Fruit fly (Drosophila melanogaster) whole organism, embryonic: ENCODE measurements around the gene CG5435.

Source experiments
- CG10366 ChIP-seq: fragments of 200-800 bp; sonication (Bioruptor generic); IDR thresholded peaks from 2 replicates; pipeline ENCODE4 v1.3.6; 2022; ENCODE audit warnings: missing biosample characterization, missing genetic modification characterization
- CG14667 ChIP-seq: fragments of 200-800 bp; sonication (Bioruptor generic); IDR thresholded peaks from 2 replicates; pipeline ENCODE4 v1.3.6; 2022; ENCODE audit warnings: missing biosample characterization, missing genetic modification characterization
- CG16813 ChIP-seq: fragments of 200-800 bp; sonication (Bioruptor generic); IDR thresholded peaks from 3 replicates; pipeline ENCODE4 v1.3.6; 2022; ENCODE audit warnings: missing biosample characterization, missing genetic modification characterization; ENCODE audit not compliant: partially characterized antibody
- CG17328 ChIP-seq: fragments of 200-800 bp; sonication (Bioruptor generic); IDR thresholded peaks from 2 replicates; pipeline ENCODE4 v1.3.6; 2022; ENCODE audit warnings: missing biosample characterization, missing genetic modification characterization
- CG18262 ChIP-seq: fragments of 200-800 bp; optimal IDR thresholded peaks from 3 replicates; lab custom pipeline; 2019; ENCODE audit warnings: missing biosample characterization, mild to moderate bottlenecking, missing genetic modification characterization, moderate library complexity
- CG2199 ChIP-seq: fragments of 200-800 bp; sonication (Bioruptor generic); IDR thresholded peaks from 3 replicates; pipeline ENCODE4 v1.3.6; 2022; ENCODE audit warnings: missing biosample characterization, missing genetic modification characterization
- CG32772 ChIP-seq: fragments of 200-800 bp; sonication (Bioruptor generic); IDR thresholded peaks from 2 replicates; pipeline ENCODE4 v1.3.6; 2022; ENCODE audit warnings: missing biosample characterization, missing genetic modification characterization
- CG4360 ChIP-seq: fragments of 200-800 bp; sonication (Bioruptor generic); IDR thresholded peaks from 2 replicates; pipeline ENCODE4 v1.3.6; 2022; ENCODE audit warnings: missing biosample characterization, missing genetic modification characterization
- CG7271 ChIP-seq: fragments of 200-800 bp; sonication (Bioruptor generic); optimal IDR thresholded peaks from 2 replicates; lab custom pipeline; 2018; ENCODE audit warnings: missing biosample characterization, mild to moderate bottlenecking, missing genetic modification characterization, moderate library complexity
- CG9932 ChIP-seq: fragments of 200-800 bp; sonication (Bioruptor generic); IDR thresholded peaks from 2 replicates; pipeline ENCODE4 v1.3.6; 2022; ENCODE audit warnings: missing biosample characterization, missing genetic modification characterization
- Chrac-16 ChIP-seq: fragments of 200-800 bp; sonication (Bioruptor generic); optimal IDR thresholded peaks from 3 replicates; lab custom pipeline; 2016; ENCODE audit warnings: missing biosample characterization, missing genetic modification characterization
- CkIIα-i1 ChIP-seq: fragments of 200-800 bp; sonication (Bioruptor generic); IDR thresholded peaks from 2 replicates; pipeline ENCODE4 v1.3.6; 2022; ENCODE audit warnings: missing biosample characterization, missing genetic modification characterization
- Dbx ChIP-seq: fragments of 200-800 bp; sonication (Bioruptor generic); IDR thresholded peaks from 3 replicates; pipeline ENCODE4 v1.3.6; 2022; ENCODE audit warnings: missing biosample characterization, missing genetic modification characterization
- Deaf1 ChIP-seq: fragments of 200-800 bp; optimal IDR thresholded peaks from 3 replicates; lab custom pipeline; 2019; ENCODE audit warnings: missing biosample characterization, mild to moderate bottlenecking, missing genetic modification characterization, moderate library complexity
- Dref ChIP-seq: fragments of 200-800 bp; sonication (Bioruptor generic); IDR thresholded peaks from 2 replicates; pipeline ENCODE4 v1.3.6; 2022; ENCODE audit warnings: missing biosample characterization, missing genetic modification characterization
- Elba2 ChIP-seq: fragments of 200-800 bp; sonication (Bioruptor generic); optimal IDR thresholded peaks from 3 replicates; lab custom pipeline; 2016; ENCODE audit warnings: missing biosample characterization, missing genetic modification characterization
- Fer3 ChIP-seq: fragments of 200-800 bp; sonication (Bioruptor generic); optimal IDR thresholded peaks from 2 replicates; lab custom pipeline; 2018; ENCODE audit warnings: missing biosample characterization, mild to moderate bottlenecking, missing genetic modification characterization, moderate library complexity
- GATAe ChIP-seq: fragments of 200-800 bp; sonication (Bioruptor generic); conservative IDR thresholded peaks from 2 replicates; pipeline ENCODE4 v1.3.6; 2022; ENCODE audit warnings: missing biosample characterization, missing genetic modification characterization
- H2.0 ChIP-seq: fragments of 200-800 bp; sonication (Bioruptor generic); IDR thresholded peaks from 2 replicates; pipeline ENCODE4 v1.3.6; 2022; ENCODE audit warnings: missing biosample characterization, missing genetic modification characterization
- Hr51 ChIP-seq, 2 experiments: fragments of 200-800 bp; sonication (Bioruptor generic); optimal IDR thresholded peaks; 2 replicates in 1 of 2; 3 replicates in 1 of 2; lab custom pipeline; 2016 to 2018; ENCODE audit warnings: missing biosample characterization in 2 of 2, missing genetic modification characterization in 2 of 2, mild to moderate bottlenecking in 1 of 2, moderate library complexity in 1 of 2
- Lim3 ChIP-seq: fragments of 200-800 bp; sonication (Bioruptor generic); IDR thresholded peaks from 2 replicates; pipeline ENCODE4 v1.3.6; 2022; ENCODE audit warnings: missing biosample characterization, missing genetic modification characterization
- Meics ChIP-seq: fragments of 200-800 bp; sonication (Bioruptor generic); optimal IDR thresholded peaks from 2 replicates; lab custom pipeline; 2017; ENCODE audit warnings: missing biosample characterization, mild to moderate bottlenecking, missing genetic modification characterization
- Mes4 ChIP-seq: fragments of 200-800 bp; sonication (Bioruptor generic); optimal IDR thresholded peaks from 2 replicates; lab custom pipeline; 2016; ENCODE audit warnings: missing biosample characterization, missing genetic modification characterization
- NC2α ChIP-seq: fragments of 200-800 bp; sonication (Bioruptor generic); optimal IDR thresholded peaks from 2 replicates; lab custom pipeline; 2016; ENCODE audit warnings: missing biosample characterization, missing genetic modification characterization
- NC2β ChIP-seq: fragments of 200-800 bp; sonication (Bioruptor generic); optimal IDR thresholded peaks from 2 replicates; lab custom pipeline; 2016; ENCODE audit warnings: missing biosample characterization, missing genetic modification characterization
- ab ChIP-seq: fragments of 200-800 bp; sonication (Bioruptor generic); optimal IDR thresholded peaks from 2 replicates; lab custom pipeline; 2016; ENCODE audit warnings: missing biosample characterization, missing genetic modification characterization
- aop ChIP-seq: fragments of 200-800 bp; sonication (Bioruptor generic); IDR thresholded peaks from 2 replicates; pipeline ENCODE4 v1.3.6; 2022; ENCODE audit warnings: missing biosample characterization, missing genetic modification characterization
- ara ChIP-seq: fragments of 200-800 bp; sonication (Bioruptor generic); IDR thresholded peaks from 2 replicates; pipeline ENCODE4 v1.3.6; 2022; ENCODE audit warnings: missing biosample characterization, missing genetic modification characterization
- cad ChIP-seq: fragments of >200 bp; optimal IDR thresholded peaks from 2 replicates; lab custom pipeline; 2017; ENCODE audit warnings: missing biosample characterization, missing genetic modification characterization
- ci ChIP-seq: fragments of 200-800 bp; sonication (Bioruptor generic); IDR thresholded peaks from 3 replicates; pipeline ENCODE4 v1.3.6; 2022; ENCODE audit warnings: missing biosample characterization, missing genetic modification characterization
- corto ChIP-seq: fragments of 200-800 bp; sonication (Bioruptor generic); optimal IDR thresholded peaks from 2 replicates; lab custom pipeline; 2016; ENCODE audit warnings: missing biosample characterization, mild to moderate bottlenecking, missing genetic modification characterization, moderate library complexity
- crc ChIP-seq: fragments of 200-800 bp; sonication (Bioruptor generic); optimal IDR thresholded peaks from 2 replicates; lab custom pipeline; 2016; ENCODE audit warnings: missing biosample characterization, missing genetic modification characterization
- dysf ChIP-seq: fragments of 200-800 bp; sonication (Bioruptor generic); IDR thresholded peaks from 3 replicates; pipeline ENCODE4 v1.3.6; 2022; ENCODE audit warnings: missing biosample characterization, missing genetic modification characterization
- fd64A ChIP-seq: fragments of 200-800 bp; sonication (Bioruptor generic); optimal IDR thresholded peaks from 3 replicates; lab custom pipeline; 2018; ENCODE audit warnings: missing biosample characterization, mild to moderate bottlenecking, missing genetic modification characterization
- fd96Cb ChIP-seq: fragments of 200-800 bp; sonication (Bioruptor generic); optimal IDR thresholded peaks from 2 replicates; lab custom pipeline; 2018; ENCODE audit warnings: missing biosample characterization, mild to moderate bottlenecking, missing genetic modification characterization, moderate library complexity
- her ChIP-seq: fragments of 200-800 bp; sonication (Bioruptor generic); optimal IDR thresholded peaks from 2 replicates; lab custom pipeline; 2016; ENCODE audit warnings: missing biosample characterization, missing genetic modification characterization
- jumu ChIP-seq: fragments of 200-800 bp; sonication (Bioruptor generic); optimal IDR thresholded peaks from 3 replicates; lab custom pipeline; 2016; ENCODE audit warnings: missing biosample characterization, missing genetic modification characterization
- luna ChIP-seq: fragments of 200-800 bp; sonication (Bioruptor generic); optimal IDR thresholded peaks from 2 replicates; lab custom pipeline; 2016; ENCODE audit warnings: missing biosample characterization, missing genetic modification characterization
- mirr ChIP-seq: fragments of 200-800 bp; sonication (Bioruptor generic); optimal IDR thresholded peaks from 3 replicates; lab custom pipeline; 2018; ENCODE audit warnings: missing biosample characterization, mild to moderate bottlenecking, missing genetic modification characterization
- psq ChIP-seq: fragments of 200-800 bp; sonication (Bioruptor generic); optimal IDR thresholded peaks from 2 replicates; lab custom pipeline; 2017; ENCODE audit warnings: missing biosample characterization, missing genetic modification characterization
- ranshi ChIP-seq: fragments of 200-800 bp; sonication (Bioruptor generic); IDR thresholded peaks from 2 replicates; pipeline ENCODE4 v1.3.6; 2022; ENCODE audit warnings: missing biosample characterization, missing genetic modification characterization
- slbo ChIP-seq: fragments of 200-800 bp; sonication (Bioruptor generic); IDR thresholded peaks from 2 replicates; pipeline ENCODE4 v1.3.6; 2022; ENCODE audit warnings: missing biosample characterization, missing genetic modification characterization
- slp2 ChIP-seq: fragments of 200-800 bp; sonication (Bioruptor generic); optimal IDR thresholded peaks from 2 replicates; lab custom pipeline; 2016; ENCODE audit warnings: missing biosample characterization, missing genetic modification characterization
- sna ChIP-seq: fragments of 200-800 bp; sonication (Bioruptor generic); IDR thresholded peaks from 2 replicates; pipeline ENCODE4 v1.3.6; 2022; ENCODE audit warnings: missing biosample characterization, missing genetic modification characterization; ENCODE audit not compliant: partially characterized antibody
- ssp ChIP-seq: fragments of 200-800 bp; sonication (Bioruptor generic); IDR thresholded peaks from 2 replicates; pipeline ENCODE4 v1.3.6; 2022; ENCODE audit warnings: missing biosample characterization, missing genetic modification characterization
- tio ChIP-seq: fragments of 200-800 bp; sonication (Bioruptor generic); optimal IDR thresholded peaks from 2 replicates; lab custom pipeline; 2017; ENCODE audit warnings: missing biosample characterization, missing genetic modification characterization, inconsistent platforms
- tup ChIP-seq: fragments of 200-800 bp; sonication (Bioruptor generic); optimal IDR thresholded peaks from 2 replicates; lab custom pipeline; 2016; ENCODE audit warnings: missing biosample characterization, mild to moderate bottlenecking, missing genetic modification characterization, moderate library complexity
- unc-4 ChIP-seq: fragments of 200-800 bp; sonication (Bioruptor generic); IDR thresholded peaks from 2 replicates; pipeline ENCODE4 v1.3.6; 2022; ENCODE audit warnings: missing biosample characterization, missing genetic modification characterization; ENCODE audit not compliant: partially characterized antibody
- vvl ChIP-seq: fragments of 200-800 bp; sonication (Bioruptor generic); IDR thresholded peaks from 2 replicates; pipeline ENCODE4 v1.3.6; 2022; ENCODE audit warnings: missing biosample characterization, missing genetic modification characterization
- wdn ChIP-seq: fragments of 200-800 bp; sonication (Bioruptor generic); IDR thresholded peaks from 2 replicates; pipeline ENCODE4 v1.3.6; 2022; ENCODE audit warnings: missing biosample characterization, missing genetic modification characterization

Gene CG5435

dm6 chr2L:12460767-12461739 lies 30.4 kb upstream of the CG5435 start (continued):
- TF ChIP-seq mirr (peak; percentile 96), dysf (GFP tag; lab: Robert Waterston, UW) (peak; percentile 29; the same call in 1 of the 3 replicates), Dref (no peak), CG16813 (no peak; the same call in 2 of the 3 replicates), jumu (GFP tag; lab: Kevin White, UChicago) (no peak), wdn (no peak), CkIIα-i1 (GFP tag; lab: Robert Waterston, UW) (no peak), her (GFP tag; lab: Kevin White, UChicago) (peak; percentile 3), Meics (GFP tag; lab: Kevin White, UChicago) (peak; percentile 83), NC2β (peak; percentile 59), tup (peak; percentile 13), fd64A (GFP tag; lab: Kevin White, UChicago) (peak; percentile 72), GATAe (GFP tag; lab: Robert Waterston, UW) (no peak), NC2α (GFP tag; lab: Kevin White, UChicago) (no peak), Mes4 (GFP tag; lab: Kevin White, UChicago) (peak; percentile 7), CG18262 (tag; lab: Kevin White, UChicago) (peak; percentile 55), CG7271 (tag; lab: Kevin White, UChicago) (peak; percentile 64), CG4360 (GFP tag; lab: Robert Waterston, UW) (peak; percentile 32; the same call in 1 of the 2 replicates), corto (GFP tag; lab: Kevin White, UChicago) (peak; percentile 61), Lim3 (GFP tag; lab: Robert Waterston, UW) (no peak), Deaf1 (peak; percentile 21), psq (GFP tag; lab: Kevin White, UChicago) (no peak), Fer3 (tag; lab: Kevin White, UChicago) (peak; percentile 74), Hr51 (GFP tag; optimal IDR thresholded peaks at IDR 0.05; lab: Kevin White, UChicago) (peak; percentile 26 to 35), tio (GFP tag; lab: Kevin White, UChicago) (no peak), ssp (GFP tag; lab: Robert Waterston, UW) (no peak)

- TF ChIP-seq ab (GFP tag; lab: Kevin White, UChicago) (no peak), CG10366 (GFP tag; lab: Robert Waterston, UW) (no peak), CG17328 (0 out of 2 replicates have a peak, but pooled peaks have one; percentile 6), ci (0 out of 3 replicates have a peak, but pooled peaks have one; percentile 6), Dbx (GFP tag; lab: Robert Waterston, UW) (peak; percentile 58; the same call in 2 of the 3 replicates), CG2199 (GFP tag; lab: Robert Waterston, UW) (peak; percentile 62; the same call in 1 of the 3 replicates), fd96Cb (tag; lab: Kevin White, UChicago) (no peak), luna (GFP tag; lab: Kevin White, UChicago) (no peak), Elba2 (GFP tag; lab: Kevin White, UChicago) (no peak), sna (no peak), aop (GFP tag; lab: Robert Waterston, UW) (no peak), vvl (GFP tag; lab: Robert Waterston, UW) (no peak), ranshi (GFP tag; lab: Robert Waterston, UW) (no peak), cad (GFP tag; lab: Kevin White, UChicago) (peak; percentile 31), CG32772 (GFP tag; lab: Robert Waterston, UW) (no peak), slbo (GFP tag; lab: Robert Waterston, UW) (no peak), dysf (GFP tag; lab: Robert Waterston, UW) (no peak), CG14667 (no peak), slp2 (GFP tag; lab: Kevin White, UChicago) (no peak), crc (GFP tag; lab: Kevin White, UChicago) (no peak), H2.0 (no peak), CG9932 (GFP tag; lab: Robert Waterston, UW) (0 out of 2 replicates have a peak, but pooled peaks have one; percentile 27), ara (GFP tag; lab: Robert Waterston, UW) (no peak), unc-4 (GFP tag; lab: Robert Waterston, UW) (no peak), Chrac-16 (GFP tag; lab: Kevin White, UChicago) (no peak)
Observed at dm6 chr2L:12459841-12460240, 29.1 kb upstream of the CG5435 start.
